Fruit fly (Drosophila melanogaster): ENCODE measurements around the gene Pect.

Pect gene

dm6 chr2L:13203437-13204137 lies at the start of gene Pect:
Gene Pect, plus strand, starts transcription at chr2L:13203762.
- TF ChIP-seq CG3032 (tag; optimal IDR thresholded peaks at IDR 0.05) (peak; percentile 68), eg (GFP tag; IDR thresholded peaks at IDR 0.05) (peak; percentile 37; the same call in 2 of the 3 replicates), CG15336 (GFP tag; IDR thresholded peaks at IDR 0.05) (peak; percentile 44), CG6163 (GFP tag; IDR thresholded peaks at IDR 0.05) (peak; percentile 57; the same call in 2 of the 3 replicates), CG3919 (GFP tag; optimal IDR thresholded peaks at IDR 0.05) (no peak), ss (GFP tag; optimal IDR thresholded peaks at IDR 0.05) (no peak), Eip78C (GFP tag) (peak; percentile 67), Sox15 (GFP tag; optimal IDR thresholded peaks at IDR 0.05) (peak; percentile 13), lz (GFP tag; optimal IDR thresholded peaks at IDR 0.05) (peak; percentile 31), Eip93F (GFP tag; optimal IDR thresholded peaks at IDR 0.05) (no peak), fkh (GFP tag; optimal IDR thresholded peaks at IDR 0.05) (peak; percentile 54), CG8119 (GFP tag; IDR thresholded peaks at IDR 0.05) (no peak; the same call in 1 of the 3 replicates), CG11902 (GFP tag; optimal IDR thresholded peaks at IDR 0.05) (no peak), CG11762 (GFP tag; optimal IDR thresholded peaks at IDR 0.05; ENCODE audit: insufficient read depth) (no peak), CG6854 (GFP tag; optimal IDR thresholded peaks at IDR 0.05) (peak; percentile 67), Smox (GFP tag; optimal IDR thresholded peaks at IDR 0.05) (no peak), Hr39 (GFP tag; optimal IDR thresholded peaks at IDR 0.05) (no peak), Eip75B (GFP tag; optimal IDR thresholded peaks at IDR 0.05) (no peak), CG6276 (GFP tag; optimal IDR thresholded peaks at IDR 0.05) (no peak), CG34406 (GFP tag; optimal IDR thresholded peaks at IDR 0.05) (no peak), esn (GFP tag; optimal IDR thresholded peaks at IDR 0.05) (peak; percentile 41), CG10631 (GFP tag; optimal IDR thresholded peaks at IDR 0.05) (no peak), svp (GFP tag) (peak; percentile 73), CG6792 (GFP tag; optimal IDR thresholded peaks at IDR 0.05) (no peak), CG7368 (GFP tag; optimal IDR thresholded peaks at IDR 0.05) (no peak)

dm6 chr2L:13154313-13154712 lies 49.2 kb upstream of the Pect start:
- TF ChIP-seq Met (GFP tag; optimal IDR thresholded peaks at IDR 0.05), result no peak
- peak; percentile 42 for TF ChIP-seq Eip75B (GFP tag; optimal IDR thresholded peaks at IDR 0.05)
- peak in 1 of 2 experiments; percentile 59 for TF ChIP-seq ss (GFP tag; optimal IDR thresholded peaks at IDR 0.05)
- no peak for TF ChIP-seq CG11294 (GFP tag; IDR thresholded peaks at IDR 0.05)

- TF ChIP-seq CG6808 (GFP tag; optimal IDR thresholded peaks at IDR 0.05) (no peak), Smox (GFP tag; optimal IDR thresholded peaks at IDR 0.05) (no peak), fd59A (GFP tag; optimal IDR thresholded peaks at IDR 0.05) (no peak), Sox102F (GFP tag; optimal IDR thresholded peaks at IDR 0.05) (no peak), lz (GFP tag; optimal IDR thresholded peaks at IDR 0.05) (no peak), CG10631 (GFP tag; optimal IDR thresholded peaks at IDR 0.05) (peak; percentile 12), CG4318 (GFP tag; optimal IDR thresholded peaks at IDR 0.05) (no peak), Eip78C (GFP tag) (peak; percentile 49), CG6854 (GFP tag; optimal IDR thresholded peaks at IDR 0.05) (no peak), CG11294 (GFP tag; IDR thresholded peaks at IDR 0.05) (peak; percentile 21; the same call in 1 of the 2 replicates), CG31627 (GFP tag; optimal IDR thresholded peaks at IDR 0.05) (no peak), dac (GFP tag; optimal IDR thresholded peaks at IDR 0.05) (no peak), Hr4 (GFP tag; optimal IDR thresholded peaks at IDR 0.05) (no peak), svp (GFP tag) (peak; percentile 66), net (GFP tag; optimal IDR thresholded peaks at IDR 0.05) (no peak), CG6163 (GFP tag; IDR thresholded peaks at IDR 0.05) (0 out of 3 replicates have a peak, but pooled peaks have one; percentile 32), OdsH (GFP tag; optimal IDR thresholded peaks at IDR 0.05) (peak; percentile 18), Ets21C (GFP tag; optimal IDR thresholded peaks at IDR 0.05) (no peak), spab (GFP tag; optimal IDR thresholded peaks at IDR 0.05) (no peak), Lpt (GFP tag; optimal IDR thresholded peaks at IDR 0.05) (no peak), fd85E (GFP tag; optimal IDR thresholded peaks at IDR 0.05) (no peak), dsx (GFP tag; optimal IDR thresholded peaks at IDR 0.05; ENCODE audit: poor library complexity, severe bottlenecking) (no peak), CG8119 (GFP tag; IDR thresholded peaks at IDR 0.05) (peak; percentile 35; the same call in 1 of the 3 replicates), CG15336 (GFP tag; IDR thresholded peaks at IDR 0.05) (no peak), pdm3 (GFP tag; optimal IDR thresholded peaks at IDR 0.05) (no peak), achi (GFP tag; optimal IDR thresholded peaks at IDR 0.05) (peak; percentile 21), Ets96B (tag; optimal IDR thresholded peaks at IDR 0.05) (peak; percentile 27), CG11902 (GFP tag; optimal IDR thresholded peaks at IDR 0.05) (no peak), CG32006 (GFP tag; optimal IDR thresholded peaks at IDR 0.05) (no peak)
These were observed 47.2 kb upstream of the Pect start for dm6 chr2L:13156349-13156748.
